Worm (Caenorhabditis elegans): Measurements from ENCODE around the gene F54H12.4.

The F54H12.4 gene

ce11 chrIII:7978723-7979122 is 16.2 kb upstream of the F54H12.4 start (continued):
- peak; percentile 43 for TF ChIP-seq hmg-11 (tag; optimal IDR thresholded peaks at IDR 0.05)

- TF ChIP-seq ama-1 (optimal IDR thresholded peaks at IDR 0.05) (peak; percentile 42), eor-1 (tag; optimal IDR thresholded peaks at IDR 0.05) (no peak), snpc-4 (tag; optimal IDR thresholded peaks at IDR 0.05) (no peak)
Observed at ce11 chrIII:7978289-7978688, 15.7 kb upstream of the F54H12.4 start.

- TF ChIP-seq eor-1 (tag; optimal IDR thresholded peaks at IDR 0.05) (no peak), aly-2 (tag; optimal IDR thresholded peaks at IDR 0.05) (no peak), nhr-28 (tag; optimal IDR thresholded peaks at IDR 0.05) (no peak), ceh-28 (tag; optimal IDR thresholded peaks at IDR 0.05) (no peak), tbx-2 (tag; optimal IDR thresholded peaks at IDR 0.05) (no peak), pha-4 (tag; optimal IDR thresholded peaks at IDR 0.05) (no peak), lsy-12 (tag; optimal IDR thresholded peaks at IDR 0.05) (no peak)
Observed at ce11 chrIII:7977777-7978176, 15.2 kb upstream of the F54H12.4 start, which contains the start of gene C06G4.4. C06G4.4 (minus strand) TSS chrIII:7977812.

- no peak for TF ChIP-seq ceh-82 (tag; optimal IDR thresholded peaks at IDR 0.05)
- no peak for TF ChIP-seq fos-1 (tag; optimal IDR thresholded peaks at IDR 0.05)
- no peak for TF ChIP-seq elt-3 (tag; optimal IDR thresholded peaks at IDR 0.05)
- peak; percentile 22 for TF ChIP-seq R02D3.7 (tag; optimal IDR thresholded peaks at IDR 0.05)
- TF ChIP-seq nhr-237 (tag; optimal IDR thresholded peaks at IDR 0.05): no peak
- TF ChIP-seq nhr-77 (tag; optimal IDR thresholded peaks at IDR 0.05): no peak
- TF ChIP-seq nhr-12 (tag; optimal IDR thresholded peaks at IDR 0.05): no peak
- no peak for TF ChIP-seq pha-4 (tag; optimal IDR thresholded peaks at IDR 0.05)
- peak; percentile 19 for TF ChIP-seq elt-2 (tag; optimal IDR thresholded peaks at IDR 0.05)
- no peak for TF ChIP-seq nhr-76 (tag; optimal IDR thresholded peaks at IDR 0.05)
- no peak for TF ChIP-seq mdl-1 (tag; optimal IDR thresholded peaks at IDR 0.05)
- no peak for TF ChIP-seq nhr-11 (tag; optimal IDR thresholded peaks at IDR 0.05)
- TF ChIP-seq lsy-12 (tag; optimal IDR thresholded peaks at IDR 0.05): peak; percentile 14
- TF ChIP-seq eor-1 (tag; optimal IDR thresholded peaks at IDR 0.05): no peak
- no peak for TF ChIP-seq fkh-2 (tag; optimal IDR thresholded peaks at IDR 0.05)
- TF ChIP-seq nhr-43 (tag; optimal IDR thresholded peaks at IDR 0.05; ENCODE audit: poor library complexity, severe bottlenecking): peak; percentile 28
- no peak for TF ChIP-seq ceh-16 (tag; optimal IDR thresholded peaks at IDR 0.05)
- no peak for TF ChIP-seq unc-62 (GFP tag; optimal IDR thresholded peaks at IDR 0.05)
- peak; percentile 65 for TF ChIP-seq ama-1 (optimal IDR thresholded peaks at IDR 0.05)
- TF ChIP-seq sea-2 (GFP tag; optimal IDR thresholded peaks at IDR 0.05): no peak
- no peak for TF ChIP-seq nhr-28 (tag; optimal IDR thresholded peaks at IDR 0.05)
Observed at ce11 chrIII:7977224-7977623, 14.7 kb upstream of the F54H12.4 start.

- TF ChIP-seq fkh-2 (tag; optimal IDR thresholded peaks at IDR 0.05) (no peak), eor-1 (tag; optimal IDR thresholded peaks at IDR 0.05) (no peak), nhr-237 (tag; optimal IDR thresholded peaks at IDR 0.05) (no peak), nhr-76 (tag; optimal IDR thresholded peaks at IDR 0.05) (no peak), ceh-9 (tag; optimal IDR thresholded peaks at IDR 0.05) (no peak), nhr-67 (tag; optimal IDR thresholded peaks at IDR 0.05) (no peak), fos-1 (tag; optimal IDR thresholded peaks at IDR 0.05) (no peak), zag-1 (tag; optimal IDR thresholded peaks at IDR 0.05) (no peak), sea-2 (GFP tag; optimal IDR thresholded peaks at IDR 0.05) (no peak), nhr-28 (tag; optimal IDR thresholded peaks at IDR 0.05) (no peak), ztf-11 (tag; optimal IDR thresholded peaks at IDR 0.05) (no peak), ztf-4 (tag; optimal IDR thresholded peaks at IDR 0.05) (peak; percentile 19), nhr-77 (tag; optimal IDR thresholded peaks at IDR 0.05) (no peak), nfya-1 (tag; optimal IDR thresholded peaks at IDR 0.05; ENCODE audit: insufficient read depth) (no peak), nhr-43 (tag; optimal IDR thresholded peaks at IDR 0.05; ENCODE audit: poor library complexity, severe bottlenecking) (peak; percentile 15), ama-1 (optimal IDR thresholded peaks at IDR 0.05) (no peak), tbx-2 (tag; optimal IDR thresholded peaks at IDR 0.05) (no peak), mdl-1 (tag; optimal IDR thresholded peaks at IDR 0.05) (no peak), ZK546.5 (tag; optimal IDR thresholded peaks at IDR 0.05) (no peak), nhr-23 (tag; optimal IDR thresholded peaks at IDR 0.05) (no peak), nhr-12 (tag; optimal IDR thresholded peaks at IDR 0.05) (no peak), egl-5 (tag; optimal IDR thresholded peaks at IDR 0.05) (no peak), R02D3.7 (tag; optimal IDR thresholded peaks at IDR 0.05) (no peak), fkh-10 (GFP tag; optimal IDR thresholded peaks at IDR 0.05) (no peak), pqm-1 (tag; optimal IDR thresholded peaks at IDR 0.05) (peak; percentile 26), aly-2 (tag; optimal IDR thresholded peaks at IDR 0.05) (no peak), daf-12 (tag; optimal IDR thresholded peaks at IDR 0.05) (no peak), ceh-82 (tag; optimal IDR thresholded peaks at IDR 0.05) (no peak), mml-1 (tag; optimal IDR thresholded peaks at IDR 0.05) (no peak), elt-3 (tag; optimal IDR thresholded peaks at IDR 0.05) (no peak), ceh-28 (tag; optimal IDR thresholded peaks at IDR 0.05) (no peak), nhr-11 (tag; optimal IDR thresholded peaks at IDR 0.05) (no peak), unc-62 (GFP tag; optimal IDR thresholded peaks at IDR 0.05) (no peak), egl-27 (tag; optimal IDR thresholded peaks at IDR 0.05) (no peak), elt-2 (tag; optimal IDR thresholded peaks at IDR 0.05) (peak; percentile 54), lin-39 (tag; optimal IDR thresholded peaks at IDR 0.05) (peak; percentile 9), snpc-4 (tag; optimal IDR thresholded peaks at IDR 0.05) (no peak), pha-4 (tag; optimal IDR thresholded peaks at IDR 0.05) (peak; percentile 71)
Observed at ce11 chrIII:7973968-7974607, 11.5 kb upstream of the F54H12.4 start.
